Fruit fly (Drosophila melanogaster) whole organism, wandering third instar larva: ENCODE measurements around the gene CG11095.

Source experiments
- CG32264 ChIP-seq: fragments of 200-800 bp; sonication (Bioruptor generic); optimal IDR thresholded peaks from 2 replicates; lab custom pipeline; 2016; ENCODE audit warnings: missing biosample characterization, missing genetic modification characterization
- CG9705 ChIP-seq: fragments of 200-800 bp; sonication (Bioruptor generic); optimal IDR thresholded peaks from 2 replicates; lab custom pipeline; 2018; ENCODE audit warnings: missing biosample characterization, mild to moderate bottlenecking, missing genetic modification characterization
- CrebA ChIP-seq: fragments of 200-800 bp; sonication (Bioruptor generic); optimal IDR thresholded peaks from 2 replicates; lab custom pipeline; 2016; ENCODE audit warnings: missing biosample characterization, mild to moderate bottlenecking, missing genetic modification characterization, borderline replicate concordance
- Dfd ChIP-seq: fragments of >200 bp; optimal IDR thresholded peaks from 2 replicates; lab custom pipeline; 2017; ENCODE audit warnings: missing biosample characterization, missing genetic modification characterization
- Dif ChIP-seq: fragments of 200-275, 200-300 bp; sonication (Bioruptor generic); optimal IDR thresholded peaks from 2 replicates; lab custom pipeline; 2018; ENCODE audit warnings: missing biosample characterization, missing genetic modification characterization; ENCODE audit not compliant: partially characterized antibody
- GATAd ChIP-seq: sonication (Bioruptor generic); optimal IDR thresholded peaks from 2 replicates; lab custom pipeline; 2016; ENCODE audit warnings: missing biosample characterization, missing genetic modification characterization
- HLH106 ChIP-seq: fragments of 200-800 bp; optimal IDR thresholded peaks from 3 replicates; lab custom pipeline; 2019; ENCODE audit warnings: missing biosample characterization, mild to moderate bottlenecking, missing genetic modification characterization, moderate library complexity
- Hnf4 ChIP-seq: fragments of 200-800 bp; sonication (Bioruptor generic); optimal IDR thresholded peaks from 2 replicates; lab custom pipeline; 2016; ENCODE audit warnings: missing biosample characterization, mild to moderate bottlenecking, missing genetic modification characterization
- Hr78 ChIP-seq: fragments of >200 bp; optimal IDR thresholded peaks from 2 replicates; lab custom pipeline; 2017; ENCODE audit warnings: missing biosample characterization, missing genetic modification characterization
- Jra ChIP-seq: sonication (Bioruptor generic); optimal IDR thresholded peaks from 2 replicates; lab custom pipeline; 2016; ENCODE audit warnings: missing biosample characterization, missing genetic modification characterization
- Myc ChIP-seq: fragments of >200 bp; optimal IDR thresholded peaks from 2 replicates; lab custom pipeline; 2017
- OdsH ChIP-seq: fragments of 200-800 bp; sonication (Bioruptor generic); optimal IDR thresholded peaks from 2 replicates; lab custom pipeline; 2016; ENCODE audit warnings: missing biosample characterization, mild to moderate bottlenecking, missing genetic modification characterization
- Rel ChIP-seq, 2 experiments: fragments of 200-800 bp; sonication (Bioruptor generic) in 1 of 2; optimal IDR thresholded peaks; 2 replicates in 1 of 2; 3 replicates in 1 of 2; lab custom pipeline; 2016 to 2019; ENCODE audit warnings: mild to moderate bottlenecking in 2 of 2, missing biosample characterization in 2 of 2, missing genetic modification characterization in 2 of 2, moderate library complexity in 1 of 2
- Sp1 ChIP-seq: fragments of 200-800 bp; sonication (Bioruptor generic); optimal IDR thresholded peaks from 3 replicates; lab custom pipeline; 2019; ENCODE audit warnings: missing biosample characterization, mild to moderate bottlenecking, missing genetic modification characterization, moderate library complexity
- Vsx2 ChIP-seq: fragments of 200-300, 225-300 bp; sonication (Bioruptor generic); optimal IDR thresholded peaks from 2 replicates; lab custom pipeline; 2018; ENCODE audit warnings: missing biosample characterization, missing genetic modification characterization; ENCODE audit not compliant: partially characterized antibody
- br ChIP-seq: fragments of 200-800 bp; sonication (Bioruptor generic); optimal IDR thresholded peaks from 2 replicates; lab custom pipeline; 2016; ENCODE audit warnings: missing biosample characterization, missing genetic modification characterization
- brk ChIP-seq: fragments of 200-800 bp; sonication (Bioruptor generic); optimal IDR thresholded peaks from 2 replicates; lab custom pipeline; 2016; ENCODE audit warnings: missing biosample characterization, mild to moderate bottlenecking, missing genetic modification characterization
- dl ChIP-seq, 2 experiments: fragments of 175-275, 200-275 bp in 1 of 2; fragments of 200-275 bp in 1 of 2; sonication (Bioruptor generic); optimal IDR thresholded peaks; lab custom pipeline; 2018; ENCODE audit warnings: mild to moderate bottlenecking in 2 of 2, missing biosample characterization in 2 of 2, missing genetic modification characterization in 2 of 2, moderate library complexity in 2 of 2; ENCODE audit not compliant: partially characterized antibody in 2 of 2, insufficient read depth in 1 of 2
- dmrt93B ChIP-seq: fragments of 200-800 bp; sonication (Bioruptor generic); optimal IDR thresholded peaks from 2 replicates; lab custom pipeline; 2018; ENCODE audit warnings: missing biosample characterization, mild to moderate bottlenecking, missing genetic modification characterization
- dsf ChIP-seq: sonication (Bioruptor generic); optimal IDR thresholded peaks from 2 replicates; lab custom pipeline; 2016; ENCODE audit warnings: missing biosample characterization, missing genetic modification characterization, borderline replicate concordance
- ey ChIP-seq: fragments of 200-800 bp; sonication (Bioruptor generic); optimal IDR thresholded peaks from 2 replicates; lab custom pipeline; 2016; ENCODE audit warnings: missing biosample characterization, missing genetic modification characterization
- foxo ChIP-seq, 2 experiments: fragments of 200-800 bp; sonication (Bioruptor generic); optimal IDR thresholded peaks; 2 replicates in 1 of 2; 3 replicates in 1 of 2; lab custom pipeline; 2016 to 2017; ENCODE audit warnings: missing biosample characterization in 2 of 2, missing genetic modification characterization in 2 of 2
- fru ChIP-seq: fragments of 200-800 bp; sonication (Bioruptor generic); optimal IDR thresholded peaks from 3 replicates; lab custom pipeline; 2016; ENCODE audit warnings: missing biosample characterization, mild to moderate bottlenecking, missing genetic modification characterization
- h ChIP-seq: fragments of 200-800 bp; sonication (Bioruptor generic); optimal IDR thresholded peaks from 3 replicates; lab custom pipeline; 2016; ENCODE audit warnings: missing biosample characterization, mild to moderate bottlenecking, missing genetic modification characterization
- jim ChIP-seq: fragments of 175-275, 200-325 bp; sonication (Bioruptor generic); optimal IDR thresholded peaks from 2 replicates; lab custom pipeline; 2016; ENCODE audit warnings: missing biosample characterization, mild to moderate bottlenecking, missing genetic modification characterization
- lola ChIP-seq: fragments of >200 bp; optimal IDR thresholded peaks from 2 replicates; lab custom pipeline; 2017; ENCODE audit warnings: missing biosample characterization, missing genetic modification characterization
- pan ChIP-seq: fragments of >200 bp; optimal IDR thresholded peaks from 2 replicates; lab custom pipeline; 2017
- psq ChIP-seq: fragments of 200-800 bp; sonication (Bioruptor generic); optimal IDR thresholded peaks from 3 replicates; lab custom pipeline; 2017; ENCODE audit warnings: missing biosample characterization, mild to moderate bottlenecking, missing genetic modification characterization, moderate library complexity
- rgr ChIP-seq: fragments of 200-800 bp; sonication (Bioruptor generic); optimal IDR thresholded peaks from 3 replicates; lab custom pipeline; 2016; ENCODE audit warnings: missing biosample characterization, mild to moderate bottlenecking, missing genetic modification characterization
- sage ChIP-seq: fragments of 200-800 bp; sonication (Bioruptor generic); optimal IDR thresholded peaks from 2 replicates; lab custom pipeline; 2016; ENCODE audit warnings: missing biosample characterization, mild to moderate bottlenecking, missing genetic modification characterization
- tai ChIP-seq: sonication (Bioruptor generic); optimal IDR thresholded peaks from 2 replicates; lab custom pipeline; 2016; ENCODE audit warnings: missing biosample characterization, missing genetic modification characterization
- usp ChIP-seq: fragments of >200 bp; optimal IDR thresholded peaks from 2 replicates; lab custom pipeline; 2017; ENCODE audit warnings: missing biosample characterization, missing genetic modification characterization
- woc ChIP-seq: sonication (Bioruptor generic); optimal IDR thresholded peaks from 2 replicates; lab custom pipeline; 2016; ENCODE audit warnings: missing biosample characterization, mild to moderate bottlenecking, missing genetic modification characterization

Gene CG11095

DNA sequence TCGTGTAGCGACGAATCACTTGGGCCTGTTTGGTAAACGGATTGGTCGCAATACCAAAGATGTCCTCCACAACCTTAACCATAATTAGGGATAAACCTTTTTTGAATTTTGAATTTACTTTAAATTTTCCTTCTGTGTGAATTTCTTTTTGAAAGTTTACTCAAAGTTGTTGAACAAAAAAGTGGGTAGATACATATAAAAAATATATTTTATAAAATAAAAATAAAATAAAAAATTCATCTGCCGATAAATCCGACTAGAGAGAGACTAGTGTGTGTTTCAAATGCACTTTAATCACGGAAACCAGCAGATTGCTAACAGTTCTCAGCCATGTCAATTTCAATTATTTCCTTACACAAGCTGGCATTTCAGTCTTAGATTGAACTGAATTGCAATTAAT is 13.9 kb upstream of the CG11095 start, which contains the start of gene CG10996:
CG10996 (minus strand) TSS at position 101 of the 400 bp plus-strand sequence.
- no peak for TF ChIP-seq Hnf4 (GFP tag; lab: Kevin White, UChicago)
- no peak for TF ChIP-seq jim (GFP tag; lab: Kevin White, UChicago)
- TF ChIP-seq woc = no peak
- no peak for TF ChIP-seq lola (GFP tag; lab: Kevin White, UChicago)
- TF ChIP-seq usp (GFP tag; lab: Kevin White, UChicago) = no peak
- TF ChIP-seq, all 38 proteins: peak for 0

DNA sequence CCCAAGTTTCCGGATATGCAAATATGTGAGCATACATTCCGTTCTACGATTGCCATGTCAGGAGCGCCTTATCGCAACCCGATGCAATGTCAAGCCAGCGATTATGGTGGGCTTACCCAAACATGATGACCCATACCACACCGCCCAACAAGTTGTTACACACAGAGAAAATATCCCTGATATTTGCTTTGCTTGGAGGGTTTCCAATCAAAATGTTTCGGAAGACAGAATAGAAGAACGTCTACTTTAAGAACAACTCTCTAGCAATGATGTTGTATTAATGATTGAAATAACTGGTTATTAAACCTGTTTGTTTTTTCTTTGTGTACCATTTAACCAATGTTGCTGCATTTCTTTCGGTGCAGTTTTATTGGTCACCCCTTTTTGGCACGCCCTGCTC is 10.8 kb upstream of the CG11095 start:
- TF ChIP-seq fru (peak; percentile 17), Dif (GFP tag; lab: Kevin White, UChicago) (no peak), foxo (GFP tag; optimal IDR thresholded peaks at IDR 0.05; lab: Kevin White, UChicago) (peak in 1 of 2 experiments; percentile 33), h (GFP tag; lab: Kevin White, UChicago) (peak; percentile 5), dl (GFP tag; optimal IDR thresholded peaks at IDR 0.05; lab: Kevin White, UChicago; ENCODE audit: insufficient read depth in 1 of 2, partially characterized antibody in 2 of 2) (no peak), OdsH (GFP tag; lab: Kevin White, UChicago) (no peak)

DNA sequence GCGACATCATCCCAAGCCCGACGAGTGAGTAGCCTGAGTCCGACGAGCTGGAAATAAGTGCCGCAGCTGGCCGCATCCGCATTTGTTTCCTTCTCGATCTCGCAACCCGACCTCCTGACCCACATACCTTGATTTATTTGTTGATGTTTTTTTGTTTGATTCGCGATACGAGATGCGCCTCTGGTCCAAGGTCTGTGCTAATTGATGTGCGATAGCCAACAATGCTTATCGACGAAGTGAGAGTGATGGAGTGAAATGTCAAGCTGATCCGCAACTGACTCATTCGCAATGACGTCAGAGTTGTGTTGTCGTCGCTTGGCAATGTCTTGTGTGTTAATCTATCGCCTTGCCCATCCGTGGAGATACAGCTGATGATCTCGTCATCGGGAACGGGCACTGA is 7.1 kb upstream of the CG11095 start:
- TF ChIP-seq Sp1 = no peak

DNA sequence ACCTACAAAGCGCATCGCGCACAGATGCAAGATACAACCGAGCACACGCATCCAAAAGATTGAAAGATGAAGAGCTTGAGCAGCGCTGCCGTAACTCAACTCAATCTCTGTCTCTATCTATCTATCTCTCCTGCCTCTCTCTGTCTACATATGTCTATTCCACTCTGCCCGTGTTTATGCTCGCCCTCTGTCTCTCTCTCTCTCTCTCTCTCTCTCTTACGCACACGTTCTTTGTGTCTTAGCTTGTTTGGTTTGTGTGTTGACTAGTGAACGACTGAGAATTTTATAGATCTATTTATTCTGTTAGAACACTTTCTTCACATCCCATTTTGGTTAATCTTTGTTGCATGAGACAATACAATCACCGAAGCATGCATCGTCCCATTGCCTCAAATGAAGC is 5.9 kb upstream of the CG11095 start:
- TF ChIP-seq CrebA (no peak), Jra (GFP tag; lab: Kevin White, UChicago) (no peak), Sp1 (no peak), Vsx2 (GFP tag; lab: Kevin White, UChicago) (no peak), brk (no peak), GATAd (GFP tag; lab: Kevin White, UChicago) (no peak), Rel (GFP tag; optimal IDR thresholded peaks at IDR 0.05; lab: Kevin White, UChicago) (no peak), Rel (tag; optimal IDR thresholded peaks at IDR 0.05; lab: Kevin White, UChicago) (no peak), Dif (GFP tag; lab: Kevin White, UChicago) (no peak), CG9705 (GFP tag; lab: Kevin White, UChicago) (no peak), pan (lab: Kevin White, UChicago) (no peak), foxo (GFP tag; optimal IDR thresholded peaks at IDR 0.05; lab: Kevin White, UChicago) (no peak), Hnf4 (GFP tag; lab: Kevin White, UChicago) (no peak), br (GFP tag; lab: Kevin White, UChicago) (no peak), sage (GFP tag; lab: Kevin White, UChicago) (no peak), Dfd (GFP tag; lab: Kevin White, UChicago) (no peak), dl (GFP tag; optimal IDR thresholded peaks at IDR 0.05; lab: Kevin White, UChicago; ENCODE audit: insufficient read depth in 1 of 2, partially characterized antibody in 2 of 2) (no peak), dsf (GFP tag; lab: Kevin White, UChicago) (no peak)

DNA sequence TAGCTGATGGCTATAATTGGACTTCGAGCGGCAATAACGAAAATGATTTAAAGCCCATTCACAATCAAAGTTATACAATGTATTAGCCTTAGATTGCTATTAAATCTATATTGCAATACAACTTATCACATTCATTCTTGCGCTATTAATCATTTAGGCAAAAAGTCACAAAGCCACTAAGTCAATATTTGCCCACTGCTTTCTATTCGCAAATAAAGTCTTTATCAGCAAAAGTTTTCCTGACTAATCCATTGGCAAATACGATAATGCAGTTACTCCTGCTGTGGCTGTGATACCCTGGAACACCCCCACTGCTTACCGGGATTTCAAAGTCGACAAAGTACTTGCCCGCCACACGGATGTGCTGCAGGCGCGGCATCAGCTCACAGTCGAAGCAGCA is 2.6 kb downstream of the CG11095 start:
- TF ChIP-seq psq (no peak), tai (GFP tag; lab: Kevin White, UChicago) (no peak), brk (no peak), HLH106 (tag; lab: Kevin White, UChicago) (no peak), ey (GFP tag; lab: Kevin White, UChicago) (no peak), Hr78 (GFP tag; lab: Kevin White, UChicago) (no peak), dmrt93B (GFP tag; lab: Kevin White, UChicago) (no peak), foxo (GFP tag; optimal IDR thresholded peaks at IDR 0.05; lab: Kevin White, UChicago) (no peak), dl (GFP tag; optimal IDR thresholded peaks at IDR 0.05; lab: Kevin White, UChicago; ENCODE audit: insufficient read depth in 1 of 2, partially characterized antibody in 2 of 2) (no peak), rgr (GFP tag; lab: Kevin White, UChicago) (no peak), GATAd (GFP tag; lab: Kevin White, UChicago) (no peak), CG32264 (GFP tag; lab: Kevin White, UChicago) (no peak), Myc (lab: Kevin White, UChicago) (no peak), Dfd (GFP tag; lab: Kevin White, UChicago) (no peak), fru (no peak), lola (GFP tag; lab: Kevin White, UChicago) (no peak), CG9705 (GFP tag; lab: Kevin White, UChicago) (no peak)
- TF ChIP-seq, all 38 proteins: peak for 0
